Worm (Caenorhabditis elegans) whole organism, L1 larva: Measurements from ENCODE around the gene ZK1236.5.

Experiments
- F16B12.6 ChIP-seq: fragments of 150-350 bp; optimal IDR thresholded peaks from 2 replicates; lab custom pipeline; 2014; ENCODE audit warnings: missing biosample characterization, missing genetic modification characterization
- Y116A8C.19 ChIP-seq: sonication (generic microtip); optimal IDR thresholded peaks from 2 replicates; lab custom pipeline; 2016; ENCODE audit warnings: missing compliant biosample characterization, missing genetic modification characterization, borderline replicate concordance
- alr-1 ChIP-seq: fragments of 200-800 bp; sonication (Bioruptor generic); optimal IDR thresholded peaks from 2 replicates; lab custom pipeline; 2018; ENCODE audit warnings: borderline replicate concordance, mild to moderate bottlenecking, missing genetic modification characterization, missing compliant biosample characterization
- blmp-1 ChIP-seq: fragments of 150-350 bp; optimal IDR thresholded peaks from 2 replicates; lab custom pipeline; 2014; ENCODE audit warnings: missing biosample characterization, missing genetic modification characterization
- ceh-8 ChIP-seq: fragments of 200-800 bp; sonication (Bioruptor generic); optimal IDR thresholded peaks from 2 replicates; lab custom pipeline; 2018; ENCODE audit warnings: mild to moderate bottlenecking, missing genetic modification characterization, moderate library complexity, missing compliant biosample characterization
- ceh-82 ChIP-seq, 3 experiments: fragments of 150-350 bp in 1 of 3; sonication (generic microtip) in 2 of 3; optimal IDR thresholded peaks; 2 replicates each; lab custom pipeline; 2014 to 2017; ENCODE audit warnings: missing biosample characterization in 3 of 3, missing genetic modification characterization in 3 of 3
- ces-1 ChIP-seq: fragments of 150-350 bp; optimal IDR thresholded peaks from 2 replicates; lab custom pipeline; 2014; ENCODE audit warnings: missing biosample characterization, missing genetic modification reagents, missing genetic modification characterization
- dpl-1 ChIP-seq, 3 experiments: fragments of 150-350 bp in 2 of 3; sonication (generic microtip) in 1 of 3; optimal IDR thresholded peaks; 2 replicates each; lab custom pipeline; 2014 to 2017; ENCODE audit warnings: missing biosample characterization in 3 of 3, missing genetic modification characterization in 3 of 3, missing genetic modification reagents in 3 of 3
- efl-1 ChIP-seq, 4 experiments: fragments of 150-350 bp; optimal IDR thresholded peaks in 3 of 4; peaks in 1 of 4; 1 replicate in 1 of 4; 2 replicates in 3 of 4; lab custom pipeline; 2014; ENCODE audit warnings: missing biosample characterization in 2 of 4, missing genetic modification characterization in 2 of 4, missing genetic modification reagents in 2 of 4
- egl-27 ChIP-seq, 2 experiments: fragments of 150-350 bp in 1 of 2; sonication (generic microtip); optimal IDR thresholded peaks; 3 replicates each; lab custom pipeline; 2017 to 2018; ENCODE audit warnings: missing biosample characterization in 2 of 2, missing genetic modification characterization in 2 of 2, missing genetic modification reagents in 2 of 2
- elt-3 ChIP-seq, 6 experiments: fragments of 150-350 bp in 1 of 6; sonication (generic microtip); optimal IDR thresholded peaks; 2 replicates each; lab custom pipeline; 2017 to 2018; ENCODE audit warnings: missing biosample characterization in 6 of 6, missing genetic modification characterization in 6 of 6, inconsistent platforms in 1 of 6
- fkh-10 ChIP-seq: sonication (generic microtip); optimal IDR thresholded peaks from 2 replicates; lab custom pipeline; 2017; ENCODE audit warnings: missing biosample characterization, missing genetic modification reagents, missing genetic modification characterization
- fos-1 ChIP-seq: fragments of 150-350 bp; optimal IDR thresholded peaks from 2 replicates; lab custom pipeline; 2014; ENCODE audit warnings: missing biosample characterization, missing genetic modification characterization
- hlh-17 ChIP-seq: fragments of 200-800 bp; sonication (Bioruptor generic); optimal IDR thresholded peaks from 2 replicates; lab custom pipeline; 2018; ENCODE audit warnings: missing genetic modification characterization, mild to moderate bottlenecking, missing compliant biosample characterization, moderate library complexity, borderline replicate concordance
- hpl-2 ChIP-seq: fragments of 150-350 bp; optimal IDR thresholded peaks from 2 replicates; lab custom pipeline; 2014; ENCODE audit warnings: missing biosample characterization, missing genetic modification reagents, missing genetic modification characterization
- isw-1 ChIP-seq: fragments of 200-800 bp; sonication (Bioruptor generic); IDR thresholded peaks from 2 replicates; pipeline ENCODE4 v1.3.6; 2022; ENCODE audit warnings: missing genetic modification characterization, missing compliant biosample characterization
- jun-1 ChIP-seq: fragments of 150-350 bp; optimal IDR thresholded peaks from 2 replicates; lab custom pipeline; 2014; ENCODE audit warnings: missing biosample characterization, missing genetic modification reagents, missing genetic modification characterization
- lin-13 ChIP-seq: fragments of 150-350 bp; optimal IDR thresholded peaks from 2 replicates; lab custom pipeline; 2014; ENCODE audit warnings: missing biosample characterization, missing genetic modification reagents, missing genetic modification characterization
- lin-14 ChIP-seq: fragments of 200-800 bp; sonication (Bioruptor generic); optimal IDR thresholded peaks from 2 replicates; lab custom pipeline; 2018; ENCODE audit warnings: mild to moderate bottlenecking, missing genetic modification characterization, moderate library complexity, missing compliant biosample characterization
- lin-15B ChIP-seq: fragments of 150-350 bp; sonication (generic microtip); optimal IDR thresholded peaks from 3 replicates; lab custom pipeline; 2014; ENCODE audit warnings: missing biosample characterization, missing genetic modification characterization
- lin-35 ChIP-seq, 2 experiments: fragments of 150-350 bp; optimal IDR thresholded peaks; 2 replicates each; lab custom pipeline; 2014; ENCODE audit warnings: missing biosample characterization in 2 of 2, missing genetic modification characterization in 2 of 2, missing genetic modification reagents in 2 of 2
- lsy-2 ChIP-seq, 2 experiments: fragments of 150-350 bp; optimal IDR thresholded peaks; 2 replicates each; lab custom pipeline; 2014; ENCODE audit warnings: missing biosample characterization in 2 of 2, missing genetic modification characterization in 2 of 2
- mdl-1 ChIP-seq, 2 experiments: fragments of 150-350 bp; optimal IDR thresholded peaks; 2 replicates each; lab custom pipeline; 2014 to 2017; ENCODE audit warnings: missing biosample characterization in 2 of 2, missing genetic modification characterization in 2 of 2, inconsistent platforms in 1 of 2
- mef-2 ChIP-seq: fragments of 150-350 bp; optimal IDR thresholded peaks from 2 replicates; lab custom pipeline; 2014; ENCODE audit warnings: missing biosample characterization, missing genetic modification characterization
- mep-1 ChIP-seq: fragments of 150-350 bp; optimal IDR thresholded peaks from 2 replicates; lab custom pipeline; 2014; ENCODE audit warnings: missing biosample characterization, missing genetic modification characterization
- nhr-12 ChIP-seq: sonication (generic microtip); optimal IDR thresholded peaks from 2 replicates; lab custom pipeline; 2017; ENCODE audit warnings: missing biosample characterization, missing genetic modification characterization
- nhr-19 ChIP-seq: fragments of 200-800 bp; sonication (Bioruptor generic); conservative IDR thresholded peaks from 2 replicates; pipeline ENCODE4 v1.3.6; 2022; ENCODE audit warnings: missing genetic modification characterization, missing compliant biosample characterization
- nhr-20 ChIP-seq: sonication (generic microtip); optimal IDR thresholded peaks from 2 replicates; lab custom pipeline; 2016; ENCODE audit warnings: mild to moderate bottlenecking, missing genetic modification characterization, missing compliant biosample characterization
- nhr-237 ChIP-seq: fragments of 150-350 bp; optimal IDR thresholded peaks from 2 replicates; lab custom pipeline; 2014; ENCODE audit warnings: missing biosample characterization, missing genetic modification characterization
- nhr-28 ChIP-seq: fragments of 150-350 bp; optimal IDR thresholded peaks from 2 replicates; lab custom pipeline; 2014; ENCODE audit warnings: missing biosample characterization, missing genetic modification characterization
- nhr-47 ChIP-seq: sonication (generic microtip); optimal IDR thresholded peaks from 2 replicates; lab custom pipeline; 2016; ENCODE audit warnings: mild to moderate bottlenecking, missing genetic modification characterization, moderate library complexity, missing compliant biosample characterization
- nhr-71 ChIP-seq: sonication (generic microtip); optimal IDR thresholded peaks from 2 replicates; lab custom pipeline; 2016; ENCODE audit warnings: mild to moderate bottlenecking, missing genetic modification characterization, moderate library complexity, missing compliant biosample characterization
- nhr-76 ChIP-seq: sonication (generic microtip); optimal IDR thresholded peaks from 2 replicates; lab custom pipeline; 2017; ENCODE audit warnings: missing biosample characterization, missing genetic modification characterization
- nhr-90 ChIP-seq: sonication (generic microtip); optimal IDR thresholded peaks from 2 replicates; lab custom pipeline; 2016; ENCODE audit warnings: mild to moderate bottlenecking, missing genetic modification characterization, missing compliant biosample characterization; ENCODE audit not compliant: poor library complexity
- pqm-1 ChIP-seq: sonication (generic microtip); optimal IDR thresholded peaks from 3 replicates; lab custom pipeline; 2017; ENCODE audit warnings: missing biosample characterization, missing genetic modification characterization
- rnt-1 ChIP-seq: sonication (generic microtip); optimal IDR thresholded peaks from 2 replicates; lab custom pipeline; 2016; ENCODE audit warnings: mild to moderate bottlenecking, missing genetic modification characterization, moderate library complexity, missing compliant biosample characterization
- skn-1 ChIP-seq: fragments of 150-350 bp; optimal IDR thresholded peaks from 2 replicates; lab custom pipeline; 2014; ENCODE audit warnings: missing biosample characterization, missing genetic modification characterization
- snpc-4 ChIP-seq: fragments of 150-350 bp; optimal IDR thresholded peaks from 2 replicates; lab custom pipeline; 2014; ENCODE audit warnings: missing biosample characterization, missing genetic modification characterization
- snu-23 ChIP-seq: sonication (generic microtip); optimal IDR thresholded peaks from 2 replicates; lab custom pipeline; 2016; ENCODE audit warnings: missing genetic modification characterization, missing compliant biosample characterization
- sox-4 ChIP-seq: sonication (generic microtip); optimal IDR thresholded peaks from 2 replicates; lab custom pipeline; 2016; ENCODE audit warnings: missing genetic modification characterization, missing compliant biosample characterization
- swsn-7 ChIP-seq: sonication (generic microtip); optimal IDR thresholded peaks from 2 replicates; lab custom pipeline; 2016; ENCODE audit warnings: missing genetic modification characterization, missing compliant biosample characterization
- tbx-2 ChIP-seq: sonication (generic microtip); optimal IDR thresholded peaks from 2 replicates; lab custom pipeline; 2016; ENCODE audit warnings: missing genetic modification characterization, missing compliant biosample characterization
- tlp-1 ChIP-seq: fragments of 150-350 bp; optimal IDR thresholded peaks from 2 replicates; lab custom pipeline; 2014; ENCODE audit warnings: missing biosample characterization, missing genetic modification characterization
- unc-130 ChIP-seq: fragments of 150-350 bp; optimal IDR thresholded peaks from 2 replicates; lab custom pipeline; 2017; ENCODE audit warnings: missing biosample characterization, missing genetic modification characterization, inconsistent platforms
- unc-86 ChIP-seq: sonication (generic microtip); optimal IDR thresholded peaks from 2 replicates; lab custom pipeline; 2016; ENCODE audit warnings: missing genetic modification characterization, missing compliant biosample characterization
- unc-98 ChIP-seq: fragments of 200-800 bp; sonication (Bioruptor generic); IDR thresholded peaks from 2 replicates; pipeline ENCODE4 v1.3.6; 2022; ENCODE audit warnings: missing genetic modification characterization, missing compliant biosample characterization
- vab-15 ChIP-seq: sonication (generic microtip); optimal IDR thresholded peaks from 2 replicates; lab custom pipeline; 2017; ENCODE audit warnings: missing genotype, mild to moderate bottlenecking, missing genetic modification characterization, missing compliant biosample characterization
- xbp-1 ChIP-seq: sonication (generic microtip); optimal IDR thresholded peaks from 2 replicates; lab custom pipeline; 2016; ENCODE audit warnings: missing genetic modification characterization, missing compliant biosample characterization
- zip-4 ChIP-seq: fragments of 200-800 bp; sonication (Bioruptor generic); optimal IDR thresholded peaks from 2 replicates; lab custom pipeline; 2018; ENCODE audit warnings: mild to moderate bottlenecking, missing genetic modification characterization, moderate library complexity, missing compliant biosample characterization
- ztf-4 ChIP-seq: fragments of 150-350 bp; optimal IDR thresholded peaks from 2 replicates; lab custom pipeline; 2014; ENCODE audit warnings: missing biosample characterization, missing genetic modification characterization

Gene ZK1236.5

DNA sequence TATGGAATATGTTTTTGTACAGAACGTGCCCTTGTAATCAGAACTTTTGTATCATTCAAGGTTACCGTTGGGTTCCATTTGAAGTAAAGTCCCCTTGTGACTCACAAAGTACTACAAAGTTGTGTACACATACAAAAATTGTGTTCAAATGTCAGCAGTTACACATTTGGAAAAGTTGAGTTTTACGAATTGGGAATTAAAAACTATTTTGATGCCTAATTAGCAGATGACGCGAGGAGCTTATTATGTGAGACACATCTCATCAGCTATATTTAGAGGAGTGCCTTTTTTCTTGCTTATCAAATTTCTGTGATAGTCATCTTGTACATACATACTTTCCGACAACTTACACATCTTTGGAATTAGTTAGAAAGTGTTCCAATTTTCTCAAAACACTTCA is 18.5 kb downstream of the ZK1236.5 start:
- TF ChIP-seq lin-15B (tag; lab: Kevin White, UChicago), result no peak
- peak; percentile 55 for TF ChIP-seq ceh-8 (GFP tag; lab: Kevin White, UChicago)

DNA sequence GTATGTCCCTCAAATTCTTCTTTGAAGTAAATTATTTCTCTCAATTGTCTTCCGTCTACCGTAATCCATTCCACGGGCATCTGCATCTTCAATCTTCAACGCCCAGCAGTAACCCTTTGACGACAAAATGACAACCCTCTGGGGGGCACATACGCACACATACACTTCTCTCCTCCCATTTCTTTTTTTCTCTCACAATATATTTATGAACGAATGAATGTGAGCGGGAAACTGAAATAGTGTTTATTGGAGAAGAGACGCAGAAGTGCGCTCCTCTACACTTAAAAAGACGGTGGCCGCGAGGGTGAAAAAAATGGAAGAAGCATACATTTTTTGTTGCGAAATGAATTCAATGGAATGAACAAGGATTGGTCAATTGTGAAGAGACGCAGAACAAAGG is 20.0 kb downstream of the ZK1236.5 start:
- TF ChIP-seq lin-35 (GFP tag; optimal IDR thresholded peaks at IDR 0.05; lab: Kevin White, UChicago) (peak; percentile 67 to 77), xbp-1 (tag; lab: Kevin White, UChicago) (peak; percentile 44), snpc-4 (tag; lab: Kevin White, UChicago) (peak; percentile 61), fos-1 (peak; percentile 63), ceh-82 (tag; optimal IDR thresholded peaks at IDR 0.05; lab: Kevin White, UChicago) (peak; percentile 25 to 63 (median 34)), ces-1 (GFP tag; lab: Kevin White, UChicago) (no peak), lin-13 (peak; percentile 50), vab-15 (tag; lab: Kevin White, UChicago) (no peak), efl-1 (optimal IDR thresholded peaks at IDR 0.05; lab: Kevin White, UChicago) (peak; percentile 58 to 77), efl-1 (GFP tag; optimal IDR thresholded peaks at IDR 0.05 in 1 of 2; lab: Kevin White, UChicago) (peak; percentile 57 to 77), swsn-7 (tag; lab: Kevin White, UChicago) (peak; percentile 58), nhr-76 (tag; lab: Kevin White, UChicago) (no peak), Y116A8C.19 (no peak), alr-1 (tag; lab: Kevin White, UChicago) (no peak), nhr-90 (tag; lab: Kevin White, UChicago) (peak; percentile 22), nhr-19 (peak; percentile 35), nhr-28 (no peak), isw-1 (GFP tag; lab: Robert Waterston, UW) (peak; percentile 43), elt-3 (tag; optimal IDR thresholded peaks at IDR 0.05; lab: Kevin White, UChicago) (no peak), unc-130 (tag; lab: Kevin White, UChicago) (no peak), ztf-4 (tag; lab: Kevin White, UChicago) (peak; percentile 15), hlh-17 (GFP tag; lab: Kevin White, UChicago) (no peak), blmp-1 (tag; lab: Kevin White, UChicago) (peak; percentile 85), nhr-71 (tag; lab: Kevin White, UChicago) (peak; percentile 72), sox-4 (tag; lab: Kevin White, UChicago) (no peak), tbx-2 (peak; percentile 38), hpl-2 (GFP tag; lab: Kevin White, UChicago) (no peak), nhr-237 (tag; lab: Kevin White, UChicago) (no peak), mep-1 (peak; percentile 97), skn-1 (peak; percentile 88), lin-15B (tag; lab: Kevin White, UChicago) (peak; percentile 24), tlp-1 (tag; lab: Kevin White, UChicago) (no peak), unc-98 (GFP tag; lab: Robert Waterston, UW) (no peak), zip-4 (peak; percentile 7), nhr-12 (no peak), snu-23 (GFP tag; lab: Kevin White, UChicago) (peak; percentile 69), nhr-20 (tag; lab: Kevin White, UChicago) (peak; percentile 55), dpl-1 (GFP tag; optimal IDR thresholded peaks at IDR 0.05; lab: Kevin White, UChicago) (peak; percentile 57 to 79 (median 58)), nhr-47 (peak; percentile 52), egl-27 (tag; optimal IDR thresholded peaks at IDR 0.05; lab: Kevin White, UChicago) (no peak), unc-86 (tag; lab: Kevin White, UChicago) (peak; percentile 66), pqm-1 (tag; lab: Kevin White, UChicago) (no peak), F16B12.6 (peak; percentile 35), mef-2 (tag; lab: Kevin White, UChicago) (no peak), mdl-1 (tag; optimal IDR thresholded peaks at IDR 0.05; lab: Kevin White, UChicago) (peak in 1 of 2 experiments; percentile 29), rnt-1 (tag; lab: Kevin White, UChicago) (peak; percentile 19), lsy-2 (tag; optimal IDR thresholded peaks at IDR 0.05; lab: Kevin White, UChicago) (peak; percentile 84 to 93), fkh-10 (GFP tag; lab: Kevin White, UChicago) (peak; percentile 54), lin-14 (GFP tag; lab: Kevin White, UChicago) (peak; percentile 97), jun-1 (tag; lab: Kevin White, UChicago) (peak; percentile 57)
